Fruit fly (Drosophila melanogaster): ENCODE results near the gene Rab14.

Rab14 gene

DNA sequence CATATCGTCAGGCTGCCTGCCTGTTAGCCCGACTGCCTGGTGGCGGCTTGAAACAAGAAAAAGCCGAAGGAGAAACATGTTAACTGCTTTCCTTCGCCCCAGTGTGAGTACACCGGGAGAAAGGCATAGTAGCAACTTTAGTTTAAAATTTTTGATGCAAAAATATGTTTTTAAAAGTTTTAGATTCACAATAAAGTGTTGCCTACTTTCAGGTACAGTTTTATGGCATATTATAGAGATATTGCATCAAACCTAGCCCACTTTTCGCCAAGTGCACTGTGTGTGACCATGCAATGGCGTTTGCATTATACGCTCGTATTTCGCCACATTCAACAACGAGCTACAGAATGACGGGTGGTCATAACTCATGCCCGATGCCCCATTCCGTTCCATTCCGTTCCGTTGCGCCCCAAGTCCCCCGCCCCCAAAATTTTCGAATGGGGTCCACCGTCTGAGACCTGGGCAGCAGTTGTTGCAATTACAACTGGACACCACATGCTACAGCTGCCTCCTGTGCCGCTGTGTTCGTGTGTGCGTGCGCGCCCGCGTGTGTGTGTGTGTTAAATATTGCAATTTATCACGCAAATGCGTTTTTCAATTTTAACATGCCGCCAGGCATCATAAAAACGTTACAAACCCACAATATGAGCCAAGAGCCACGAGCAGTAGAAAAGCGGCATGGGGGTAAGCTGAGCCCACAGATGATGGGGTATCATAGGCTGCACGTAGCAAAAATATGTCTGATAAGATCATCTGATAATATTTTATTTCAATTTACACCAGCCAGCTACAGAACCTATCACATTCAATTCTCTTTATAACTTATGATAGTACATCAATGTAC is 15.2 kb downstream of the Rab14 start:
- TF ChIP-seq ttk (optimal IDR thresholded peaks at IDR 0.05) (no peak), psq (optimal IDR thresholded peaks at IDR 0.05) (no peak), insv (optimal IDR thresholded peaks at IDR 0.05) (no peak), Myc (optimal IDR thresholded peaks at IDR 0.05) (no peak), h (optimal IDR thresholded peaks at IDR 0.05) (no peak), Sin3A (optimal IDR thresholded peaks at IDR 0.05) (no peak)

DNA sequence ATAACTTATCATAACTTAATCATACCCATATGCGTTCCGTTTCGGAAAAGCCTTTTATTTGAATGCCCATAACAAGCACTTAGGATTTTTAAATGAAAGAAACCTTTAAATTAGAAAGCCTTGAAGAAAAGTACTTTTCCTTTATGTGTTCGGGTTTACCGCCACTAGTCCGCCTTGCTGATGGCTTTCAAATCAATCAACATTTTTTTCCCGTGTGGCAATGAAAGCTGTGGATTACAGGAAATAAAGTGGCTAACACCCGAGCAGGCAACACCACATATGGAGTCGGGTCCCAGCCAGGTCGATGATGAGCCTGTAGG is 15.8 kb downstream of the Rab14 start:
- TF ChIP-seq insv (optimal IDR thresholded peaks at IDR 0.05), result no peak

DNA sequence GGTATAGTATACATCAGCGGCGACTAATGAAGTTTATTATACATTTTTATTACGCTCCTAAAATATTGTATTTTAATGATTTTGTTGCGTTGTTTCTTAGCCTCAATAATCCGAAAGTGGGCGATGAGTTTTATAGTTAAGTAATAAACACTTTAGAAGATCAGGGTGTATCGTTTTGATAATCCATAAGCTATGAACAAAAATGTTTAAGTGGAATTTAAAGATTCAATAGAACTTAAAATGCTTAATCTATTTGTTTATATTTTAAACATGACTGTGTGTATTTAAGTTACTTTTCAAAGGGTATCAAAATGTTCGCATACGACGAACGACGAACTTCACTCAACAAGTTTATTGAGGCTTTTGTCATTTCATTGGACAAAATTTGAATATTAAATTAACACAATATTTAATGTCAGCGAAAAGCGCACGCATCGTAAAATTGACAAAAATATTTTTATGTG is 17.3 kb downstream of the Rab14 start:
- no peak for TF ChIP-seq h (optimal IDR thresholded peaks at IDR 0.05)
- no peak for TF ChIP-seq ttk (optimal IDR thresholded peaks at IDR 0.05)
- no peak for TF ChIP-seq psq (optimal IDR thresholded peaks at IDR 0.05)
- TF ChIP-seq insv (optimal IDR thresholded peaks at IDR 0.05), result no peak
- TF ChIP-seq Myc (optimal IDR thresholded peaks at IDR 0.05), result no peak
- no peak for TF ChIP-seq Sin3A (optimal IDR thresholded peaks at IDR 0.05)

DNA sequence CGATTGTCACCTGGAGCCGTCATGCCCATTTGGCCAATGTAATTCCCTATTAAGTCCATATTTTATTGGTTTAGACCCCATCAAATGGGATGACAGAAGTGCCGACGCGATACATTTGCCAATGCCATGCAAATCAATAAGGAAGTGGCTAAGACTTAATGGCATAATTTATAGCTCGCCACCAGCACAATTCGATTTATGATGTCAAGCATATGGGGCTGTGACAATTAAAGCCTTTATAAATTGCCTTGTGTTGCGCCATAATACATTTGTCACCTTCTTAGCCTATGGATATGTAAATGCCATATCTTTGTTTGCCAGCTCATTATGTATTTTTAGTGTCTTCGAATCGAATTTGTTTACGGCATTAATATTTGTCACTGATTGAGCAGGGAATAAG is 18.3 kb downstream of the Rab14 start:
- TF ChIP-seq ttk (optimal IDR thresholded peaks at IDR 0.05), result no peak
- no peak for TF ChIP-seq insv (optimal IDR thresholded peaks at IDR 0.05)
- no peak for TF ChIP-seq psq (optimal IDR thresholded peaks at IDR 0.05)
- TF ChIP-seq Sin3A (optimal IDR thresholded peaks at IDR 0.05), result no peak
- TF ChIP-seq Myc (optimal IDR thresholded peaks at IDR 0.05), result no peak
- TF ChIP-seq h (optimal IDR thresholded peaks at IDR 0.05), result no peak

DNA sequence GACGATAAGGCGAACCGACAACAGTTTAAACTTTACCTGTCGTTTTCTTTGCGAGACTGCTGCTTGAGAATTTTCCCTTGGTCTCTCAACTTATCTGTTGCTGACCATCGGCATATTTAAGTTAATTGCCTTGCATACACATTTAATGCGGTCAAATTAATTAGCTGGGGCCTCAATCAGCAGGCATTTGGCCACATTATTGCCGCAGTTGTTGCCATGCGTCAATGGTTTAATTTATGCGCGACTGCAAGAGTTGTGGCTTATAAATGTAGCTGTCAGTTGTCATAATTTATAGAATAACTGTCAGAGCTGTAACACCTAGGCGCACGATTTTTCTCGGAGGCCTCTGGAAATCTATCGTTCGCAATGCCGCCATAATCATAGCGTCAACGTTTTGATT is 19.1 kb downstream of the Rab14 start:
- TF ChIP-seq insv (optimal IDR thresholded peaks at IDR 0.05), result no peak

dm6 chr2L:14376484-14377254 is 21.7 kb downstream of the Rab14 start:
- TF ChIP-seq Sin3A (optimal IDR thresholded peaks at IDR 0.05), result no peak
- TF ChIP-seq psq (optimal IDR thresholded peaks at IDR 0.05), result no peak
- TF ChIP-seq h (optimal IDR thresholded peaks at IDR 0.05), result no peak
- TF ChIP-seq Myc (optimal IDR thresholded peaks at IDR 0.05), result no peak
- TF ChIP-seq insv (optimal IDR thresholded peaks at IDR 0.05), result no peak
- TF ChIP-seq ttk (optimal IDR thresholded peaks at IDR 0.05), result no peak

dm6 chr2L:14381072-14381471 is 26.1 kb downstream of the Rab14 start, which contains the start of gene ppk:
Gene ppk (minus strand): TSS chr2L:14381172.
- no peak for TF ChIP-seq h (optimal IDR thresholded peaks at IDR 0.05)

DNA sequence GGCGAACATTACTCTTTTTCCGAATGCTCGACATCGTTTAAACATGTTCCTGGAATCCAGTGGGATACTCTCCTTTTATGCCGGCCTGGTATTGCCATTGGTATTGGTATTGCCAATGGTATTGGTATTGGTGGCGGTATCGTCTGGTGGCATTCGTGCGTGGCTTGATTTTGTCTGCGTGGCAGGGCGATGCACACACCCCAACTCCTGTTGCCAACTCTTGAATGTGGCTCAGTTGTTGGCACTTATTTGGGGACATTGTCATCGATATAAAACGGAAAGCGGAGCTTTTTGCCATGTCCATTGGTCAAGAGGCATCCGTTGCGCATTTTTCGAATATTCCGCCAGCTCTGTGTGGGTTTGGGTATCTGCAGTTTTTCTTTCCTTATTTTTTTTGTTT is 26.9 kb downstream of the Rab14 start:
- no peak for TF ChIP-seq Sin3A (optimal IDR thresholded peaks at IDR 0.05)
- no peak for TF ChIP-seq h (optimal IDR thresholded peaks at IDR 0.05)
- no peak for TF ChIP-seq insv (optimal IDR thresholded peaks at IDR 0.05)
- no peak for TF ChIP-seq ttk (optimal IDR thresholded peaks at IDR 0.05)

DNA sequence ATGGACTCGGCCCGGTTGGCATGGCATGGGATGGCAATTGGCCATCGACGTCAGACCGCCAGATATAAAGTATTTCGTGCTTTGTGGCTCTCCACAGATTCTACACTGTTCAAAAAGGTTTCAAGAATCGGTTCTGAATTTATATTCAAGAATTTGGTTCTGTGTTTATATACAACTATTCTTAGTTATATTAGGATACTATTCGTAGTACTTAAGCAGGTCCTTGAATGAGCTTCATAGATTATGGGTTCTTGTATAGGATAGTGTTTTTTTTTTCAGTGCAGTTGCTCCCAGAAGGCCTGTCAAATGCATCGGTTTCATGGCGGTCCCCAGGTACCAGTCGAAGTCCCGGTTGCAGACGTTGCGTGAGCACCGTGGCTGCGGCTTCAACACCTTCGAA is 31.6 kb downstream of the Rab14 start:
- TF ChIP-seq h (optimal IDR thresholded peaks at IDR 0.05), result no peak
- TF ChIP-seq Myc (optimal IDR thresholded peaks at IDR 0.05), result no peak
- no peak for TF ChIP-seq ttk (optimal IDR thresholded peaks at IDR 0.05)
- no peak for TF ChIP-seq Sin3A (optimal IDR thresholded peaks at IDR 0.05)
- no peak for TF ChIP-seq psq (optimal IDR thresholded peaks at IDR 0.05)
- TF ChIP-seq insv (optimal IDR thresholded peaks at IDR 0.05), result no peak

DNA sequence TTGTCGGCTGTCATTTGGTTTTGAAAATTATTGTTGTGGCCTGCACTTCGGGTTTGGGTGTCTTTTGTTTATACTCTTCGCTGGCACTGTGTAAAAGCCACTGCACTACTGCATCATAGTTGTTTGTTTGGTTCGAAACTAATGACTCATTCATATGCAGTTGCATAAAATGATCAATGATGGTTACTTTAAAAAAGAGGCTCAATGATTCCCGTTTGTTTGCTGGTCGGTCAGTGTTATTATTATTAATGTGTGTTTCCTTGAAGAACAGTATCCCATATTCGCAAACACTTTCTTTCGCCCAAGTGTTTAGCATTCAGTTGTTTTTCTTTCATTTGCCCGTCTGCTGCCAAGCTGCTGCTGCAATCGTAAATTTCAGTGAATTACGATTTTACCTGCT is 33.5 kb downstream of the Rab14 start:
- TF ChIP-seq insv (optimal IDR thresholded peaks at IDR 0.05), result no peak

- no peak for TF ChIP-seq Myc (optimal IDR thresholded peaks at IDR 0.05)
- no peak for TF ChIP-seq psq (optimal IDR thresholded peaks at IDR 0.05)
- no peak for TF ChIP-seq Sin3A (optimal IDR thresholded peaks at IDR 0.05)
- no peak for TF ChIP-seq h (optimal IDR thresholded peaks at IDR 0.05)
- TF ChIP-seq ttk (optimal IDR thresholded peaks at IDR 0.05), result no peak
- TF ChIP-seq insv (optimal IDR thresholded peaks at IDR 0.05), result no peak
These were observed 38.6 kb downstream of the Rab14 start for dm6 chr2L:14393527-14393926.

DNA sequence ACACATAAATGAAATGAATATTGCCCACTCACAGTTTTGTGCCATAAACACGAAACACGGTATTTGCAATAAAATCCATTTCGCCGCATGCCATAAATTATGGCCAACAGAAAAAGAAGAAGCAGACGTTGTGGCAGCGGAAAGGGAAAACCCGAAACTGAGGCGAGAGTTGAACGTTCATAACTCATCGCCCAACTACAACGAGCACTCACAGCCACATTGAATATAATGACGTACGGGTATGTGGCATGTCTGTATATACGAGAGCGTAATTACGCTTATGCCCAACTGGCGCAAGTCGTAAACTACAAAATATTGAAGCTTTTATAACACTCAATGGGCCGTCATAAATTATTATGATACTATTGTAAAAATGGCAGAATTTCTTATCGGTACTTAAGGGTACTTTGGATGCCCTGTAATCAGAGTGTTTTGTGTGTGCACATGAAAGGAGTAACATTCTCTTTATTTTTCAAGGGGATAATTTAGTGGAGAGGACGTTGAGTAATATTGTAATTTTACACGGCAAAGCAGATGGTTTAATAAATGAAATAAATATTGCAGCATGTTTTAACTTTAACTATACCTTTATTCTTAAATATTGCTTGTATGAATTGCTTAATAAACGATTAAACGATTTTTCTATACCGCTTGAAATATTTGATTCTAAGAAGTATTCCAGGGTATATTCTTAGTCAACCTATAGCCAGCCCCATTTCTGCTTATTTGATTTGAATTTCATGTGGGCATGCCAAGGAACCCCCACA is 39.5 kb downstream of the Rab14 start:
- TF ChIP-seq insv (optimal IDR thresholded peaks at IDR 0.05) (no peak), ttk (optimal IDR thresholded peaks at IDR 0.05) (no peak), h (optimal IDR thresholded peaks at IDR 0.05) (no peak), Myc (optimal IDR thresholded peaks at IDR 0.05) (no peak), psq (optimal IDR thresholded peaks at IDR 0.05) (no peak), Sin3A (optimal IDR thresholded peaks at IDR 0.05) (no peak)

dm6 chr2L:14395065-14395439 is 40.1 kb downstream of the Rab14 start:
- TF ChIP-seq h (optimal IDR thresholded peaks at IDR 0.05) (no peak), Sin3A (optimal IDR thresholded peaks at IDR 0.05) (no peak), Myc (optimal IDR thresholded peaks at IDR 0.05) (no peak), psq (optimal IDR thresholded peaks at IDR 0.05) (no peak), insv (optimal IDR thresholded peaks at IDR 0.05) (no peak), ttk (optimal IDR thresholded peaks at IDR 0.05) (no peak)

Data from Kc167 (cell line).